Fruit fly (Drosophila melanogaster) whole organism, embryonic: ENCODE results near the gene CG16789.

Experiments used
- Antp ChIP-seq: fragments of 200-800 bp; sonication (Bioruptor generic); optimal IDR thresholded peaks from 3 replicates; lab custom pipeline; 2016; ENCODE audit warnings: missing biosample characterization, missing genetic modification characterization
- CG11398 ChIP-seq: fragments of 200-800 bp; sonication (Bioruptor generic); optimal IDR thresholded peaks from 2 replicates; lab custom pipeline; 2016; ENCODE audit warnings: missing biosample characterization, missing genetic modification characterization
- CG12071 ChIP-seq: fragments of 200-800 bp; sonication (Bioruptor generic); optimal IDR thresholded peaks from 3 replicates; lab custom pipeline; 2018; ENCODE audit warnings: missing biosample characterization, mild to moderate bottlenecking, missing genetic modification characterization
- CG12104 ChIP-seq: fragments of 200-800 bp; sonication (Bioruptor generic); optimal IDR thresholded peaks from 3 replicates; lab custom pipeline; 2016; ENCODE audit warnings: missing biosample characterization, missing genetic modification characterization
- CG12219 ChIP-seq: fragments of 200-800 bp; sonication (Bioruptor generic); optimal IDR thresholded peaks from 3 replicates; lab custom pipeline; 2018; ENCODE audit warnings: missing biosample characterization, mild to moderate bottlenecking, missing genetic modification characterization
- CG12659 ChIP-seq: fragments of 200-800 bp; sonication (Bioruptor generic); optimal IDR thresholded peaks from 3 replicates; lab custom pipeline; 2017; ENCODE audit warnings: mild to moderate bottlenecking, missing biosample characterization, missing genetic modification reagents, missing genetic modification characterization
- CG12769 ChIP-seq: fragments of 200-800 bp; sonication (Bioruptor generic); optimal IDR thresholded peaks from 2 replicates; lab custom pipeline; 2019; ENCODE audit warnings: missing biosample characterization, mild to moderate bottlenecking, missing genetic modification characterization, moderate library complexity
- CG15011 ChIP-seq: fragments of 200-800 bp; sonication (Bioruptor generic); optimal IDR thresholded peaks from 3 replicates; lab custom pipeline; 2018; ENCODE audit warnings: missing biosample characterization, mild to moderate bottlenecking, missing genetic modification characterization
- CG15514 ChIP-seq: fragments of 200-800 bp; sonication (Bioruptor generic); optimal IDR thresholded peaks from 3 replicates; lab custom pipeline; 2017; ENCODE audit warnings: missing biosample characterization, missing genetic modification characterization, mild to moderate bottlenecking, moderate library complexity, missing genetic modification reagents
- CG1603 ChIP-seq: fragments of 200-800 bp; sonication (Bioruptor generic); optimal IDR thresholded peaks from 2 replicates; lab custom pipeline; 2019; ENCODE audit warnings: missing biosample characterization, mild to moderate bottlenecking, missing genetic modification characterization, moderate library complexity
- CG16863 ChIP-seq: fragments of 200-800 bp; sonication (Bioruptor generic); optimal IDR thresholded peaks from 3 replicates; lab custom pipeline; 2016; ENCODE audit warnings: missing biosample characterization, missing genetic modification characterization
- CG2120 ChIP-seq: fragments of 200-800 bp; sonication (Bioruptor generic); optimal IDR thresholded peaks from 3 replicates; lab custom pipeline; 2016; ENCODE audit warnings: missing biosample characterization, missing genetic modification characterization
- CG2199 ChIP-seq: fragments of 200-800 bp; sonication (Bioruptor generic); IDR thresholded peaks from 3 replicates; pipeline ENCODE4 v1.3.6; 2022; ENCODE audit warnings: missing biosample characterization, missing genetic modification characterization
- CG31365 ChIP-seq: fragments of 200-800 bp; sonication (Bioruptor generic); optimal IDR thresholded peaks from 2 replicates; lab custom pipeline; 2018; ENCODE audit warnings: missing biosample characterization, mild to moderate bottlenecking, missing genetic modification characterization
- CG3281 ChIP-seq: fragments of 200-800 bp; sonication (Bioruptor generic); optimal IDR thresholded peaks from 3 replicates; lab custom pipeline; 2017; ENCODE audit warnings: missing biosample characterization, mild to moderate bottlenecking, missing genetic modification characterization
- CG3407 ChIP-seq: fragments of 200-800 bp; sonication (Bioruptor generic); optimal IDR thresholded peaks from 2 replicates; lab custom pipeline; 2018; ENCODE audit warnings: missing biosample characterization, mild to moderate bottlenecking, missing genetic modification characterization
- CG4328 ChIP-seq: fragments of 200-800 bp; sonication (Bioruptor generic); optimal IDR thresholded peaks from 3 replicates; lab custom pipeline; 2017; ENCODE audit warnings: missing biosample characterization, missing genetic modification reagents, missing genetic modification characterization
- CG5180 ChIP-seq: fragments of 200-800 bp; sonication (Bioruptor generic); optimal IDR thresholded peaks from 3 replicates; lab custom pipeline; 2017; ENCODE audit warnings: missing biosample characterization, missing genetic modification characterization, mild to moderate bottlenecking, moderate library complexity, missing genetic modification reagents
- CG6765 ChIP-seq: fragments of 200-800 bp; sonication (Bioruptor generic); optimal IDR thresholded peaks from 3 replicates; lab custom pipeline; 2017; ENCODE audit warnings: missing biosample characterization, mild to moderate bottlenecking, missing genetic modification characterization
- CG7786 ChIP-seq: fragments of 200-800 bp; sonication (Bioruptor generic); optimal IDR thresholded peaks from 2 replicates; lab custom pipeline; 2016; ENCODE audit warnings: missing biosample characterization, missing genetic modification characterization
- CG8089 ChIP-seq: fragments of 200-800 bp; sonication (Bioruptor generic); optimal IDR thresholded peaks from 3 replicates; lab custom pipeline; 2016; ENCODE audit warnings: missing biosample characterization, missing genetic modification characterization
- CG8924 ChIP-seq: fragments of 200-800 bp; optimal IDR thresholded peaks from 3 replicates; lab custom pipeline; 2019; ENCODE audit warnings: missing biosample characterization, mild to moderate bottlenecking, missing genetic modification characterization, moderate library complexity
- CG9437 ChIP-seq: fragments of 200-800 bp; sonication (Bioruptor generic); optimal IDR thresholded peaks from 2 replicates; lab custom pipeline; 2018; ENCODE audit warnings: missing biosample characterization, mild to moderate bottlenecking, missing genetic modification characterization
- CG9727 ChIP-seq: fragments of 200-800 bp; sonication (Bioruptor generic); optimal IDR thresholded peaks from 3 replicates; lab custom pipeline; 2017; ENCODE audit warnings: missing biosample characterization, mild to moderate bottlenecking, missing genetic modification characterization
- D ChIP-seq, 2 experiments: fragments of 200-800 bp in 1 of 2; fragments of >200 bp in 1 of 2; sonication (Bioruptor generic) in 1 of 2; optimal IDR thresholded peaks; 2 replicates in 1 of 2; 3 replicates in 1 of 2; lab custom pipeline; 2017; ENCODE audit warnings: mild to moderate bottlenecking in 1 of 2, missing biosample characterization in 1 of 2, missing genetic modification characterization in 1 of 2, missing genetic modification reagents in 1 of 2
- HHEX ChIP-seq: fragments of 200-800 bp; sonication (Bioruptor generic); optimal IDR thresholded peaks from 3 replicates; lab custom pipeline; 2017; ENCODE audit warnings: missing biosample characterization, mild to moderate bottlenecking, missing genetic modification characterization, missing genetic modification reagents
- Hmx ChIP-seq: fragments of 200-800 bp; sonication (Bioruptor generic); optimal IDR thresholded peaks from 2 replicates; lab custom pipeline; 2016; ENCODE audit warnings: missing biosample characterization, missing genetic modification characterization
- Meics ChIP-seq: fragments of 200-800 bp; sonication (Bioruptor generic); optimal IDR thresholded peaks from 2 replicates; lab custom pipeline; 2017; ENCODE audit warnings: missing biosample characterization, mild to moderate bottlenecking, missing genetic modification characterization
- PHDP ChIP-seq: fragments of 200-800 bp; sonication (Bioruptor generic); optimal IDR thresholded peaks from 3 replicates; lab custom pipeline; 2018; ENCODE audit warnings: missing biosample characterization, mild to moderate bottlenecking, missing genetic modification characterization, moderate library complexity
- caup ChIP-seq: fragments of 200-800 bp; sonication (Bioruptor generic); optimal IDR thresholded peaks from 3 replicates; lab custom pipeline; 2017; ENCODE audit warnings: missing biosample characterization, mild to moderate bottlenecking, missing genetic modification characterization, moderate library complexity; ENCODE audit not compliant: severe bottlenecking
- chn ChIP-seq: fragments of 200-800 bp; sonication (Bioruptor generic); optimal IDR thresholded peaks from 2 replicates; lab custom pipeline; 2016; ENCODE audit warnings: missing biosample characterization, missing genetic modification characterization
- en ChIP-seq: fragments of 200-800 bp; sonication (Bioruptor generic); optimal IDR thresholded peaks from 2 replicates; lab custom pipeline; 2016; ENCODE audit warnings: missing biosample characterization, missing genetic modification characterization
- ewg ChIP-seq: fragments of 200-800 bp; sonication (Bioruptor generic); optimal IDR thresholded peaks from 3 replicates; lab custom pipeline; 2017; ENCODE audit warnings: mild to moderate bottlenecking, missing biosample characterization, missing genetic modification reagents, missing genetic modification characterization
- fd64A ChIP-seq: fragments of 200-800 bp; sonication (Bioruptor generic); optimal IDR thresholded peaks from 3 replicates; lab custom pipeline; 2018; ENCODE audit warnings: missing biosample characterization, mild to moderate bottlenecking, missing genetic modification characterization
- gcm ChIP-seq: fragments of 200-800 bp; sonication (Bioruptor generic); optimal IDR thresholded peaks from 2 replicates; lab custom pipeline; 2019; ENCODE audit warnings: missing biosample characterization, mild to moderate bottlenecking, missing genetic modification characterization, moderate library complexity
- grau ChIP-seq: fragments of 200-800 bp; optimal IDR thresholded peaks from 3 replicates; lab custom pipeline; 2019; ENCODE audit warnings: missing biosample characterization, mild to moderate bottlenecking, missing genetic modification characterization, moderate library complexity
- gro ChIP-seq: fragments of 200-800 bp; sonication (Bioruptor generic); optimal IDR thresholded peaks from 2 replicates; lab custom pipeline; 2016; ENCODE audit warnings: missing biosample characterization, missing genetic modification characterization
- kah ChIP-seq: fragments of 200-800 bp; sonication (Bioruptor generic); optimal IDR thresholded peaks from 2 replicates; lab custom pipeline; 2018; ENCODE audit warnings: missing biosample characterization, mild to moderate bottlenecking, missing genetic modification characterization
- kni ChIP-seq: fragments of 200-800 bp; sonication (Bioruptor generic); optimal IDR thresholded peaks from 3 replicates; lab custom pipeline; 2017; ENCODE audit warnings: mild to moderate bottlenecking, missing biosample characterization, missing genetic modification reagents, missing genetic modification characterization
- lilli ChIP-seq: fragments of 200-800 bp; sonication (Bioruptor generic); optimal IDR thresholded peaks from 3 replicates; lab custom pipeline; 2016; ENCODE audit warnings: missing biosample characterization, missing genetic modification characterization
- org-1 ChIP-seq: fragments of 200-800 bp; sonication (Bioruptor generic); optimal IDR thresholded peaks from 2 replicates; lab custom pipeline; 2017; ENCODE audit warnings: missing biosample characterization, missing genetic modification characterization
- pb ChIP-seq: fragments of 200-800 bp; sonication (Bioruptor generic); optimal IDR thresholded peaks from 3 replicates; lab custom pipeline; 2016; ENCODE audit warnings: missing biosample characterization, missing genetic modification characterization
- pzg ChIP-seq: fragments of 200-800 bp; sonication (Bioruptor generic); optimal IDR thresholded peaks from 3 replicates; lab custom pipeline; 2018; ENCODE audit warnings: missing biosample characterization, mild to moderate bottlenecking, missing genetic modification characterization, moderate library complexity
- ro ChIP-seq: fragments of 200-800 bp; sonication (Bioruptor generic); IDR thresholded peaks from 2 replicates; pipeline ENCODE4 v1.3.6; 2022; ENCODE audit warnings: missing biosample characterization, missing genetic modification characterization
- sd ChIP-seq: fragments of 200-800 bp; sonication (Bioruptor generic); optimal IDR thresholded peaks from 3 replicates; lab custom pipeline; 2018; ENCODE audit warnings: missing biosample characterization, mild to moderate bottlenecking, missing genetic modification characterization, moderate library complexity
- sens-2 ChIP-seq: fragments of 200-800 bp; sonication (Bioruptor generic); IDR thresholded peaks from 2 replicates; pipeline ENCODE4 v1.3.6; 2022; ENCODE audit warnings: missing biosample characterization, missing genetic modification characterization
- sima ChIP-seq: fragments of 200-800 bp; sonication (Bioruptor generic); optimal IDR thresholded peaks from 2 replicates; lab custom pipeline; 2016; ENCODE audit warnings: missing biosample characterization, missing genetic modification characterization
- so ChIP-seq: fragments of 200-800 bp; sonication (Bioruptor generic); IDR thresholded peaks from 3 replicates; pipeline ENCODE4 v1.3.6; 2022; ENCODE audit warnings: missing biosample characterization, missing genetic modification characterization
- zf30C ChIP-seq: fragments of 200-800 bp; sonication (Bioruptor generic); optimal IDR thresholded peaks from 3 replicates; lab custom pipeline; 2018; ENCODE audit warnings: missing biosample characterization, mild to moderate bottlenecking, missing genetic modification characterization

The CG16789 gene

DNA sequence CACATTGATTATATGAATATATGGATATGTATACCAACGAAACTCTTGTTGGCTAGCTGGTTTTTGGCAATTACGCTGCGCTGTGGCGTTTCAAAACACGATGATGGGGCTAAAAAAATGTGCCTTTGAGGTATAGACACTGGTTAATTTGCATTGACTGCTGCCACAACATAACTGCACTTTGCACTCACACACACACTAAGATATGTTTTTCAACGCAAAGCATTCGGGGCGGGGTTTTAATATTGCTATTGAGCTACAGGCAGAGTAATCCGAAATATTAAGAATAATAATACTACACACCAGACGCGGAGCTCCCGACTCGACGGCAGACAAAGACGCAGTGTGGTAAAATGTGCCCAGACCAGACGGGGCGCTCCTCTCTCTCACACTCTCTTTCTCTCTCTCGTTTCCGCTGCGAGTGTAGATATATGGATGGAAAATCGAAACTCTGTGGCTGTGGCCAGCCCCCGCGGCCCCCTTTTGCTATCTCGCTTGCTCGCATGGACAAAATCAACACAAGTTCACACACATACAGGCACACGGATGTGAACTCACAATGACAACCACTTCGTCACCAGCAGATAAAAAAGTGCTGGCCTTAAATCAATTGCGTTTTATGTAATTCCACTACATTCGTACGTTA is 14.9 kb upstream of the CG16789 start (continued):
- TF ChIP-seq kah (GFP tag; lab: Kevin White, UChicago), result peak; percentile 96
- peak; percentile 72 for TF ChIP-seq CG15514 (GFP tag; lab: Kevin White, UChicago)
- TF ChIP-seq CG3281 (GFP tag; lab: Kevin White, UChicago), result peak; percentile 63
- no peak for TF ChIP-seq CG16863 (GFP tag; lab: Kevin White, UChicago)
- TF ChIP-seq CG12219 (GFP tag; lab: Kevin White, UChicago), result peak; percentile 62
- TF ChIP-seq CG6765, result peak; percentile 82
- TF ChIP-seq CG9437 (GFP tag; lab: Kevin White, UChicago), result peak; percentile 23
- peak; percentile 70 for TF ChIP-seq HHEX
- TF ChIP-seq gcm (GFP tag; lab: Kevin White, UChicago), result peak; percentile 68
- TF ChIP-seq CG15011 (GFP tag; lab: Kevin White, UChicago), result peak; percentile 19
- peak; percentile 11 for TF ChIP-seq ewg (GFP tag; lab: Kevin White, UChicago)
- TF ChIP-seq CG31365 (tag; lab: Kevin White, UChicago), result peak; percentile 63
- TF ChIP-seq D (optimal IDR thresholded peaks at IDR 0.05; lab: Kevin White, UChicago), result peak; percentile 59
- TF ChIP-seq D (GFP tag; optimal IDR thresholded peaks at IDR 0.05; lab: Kevin White, UChicago), result peak; percentile 8
- TF ChIP-seq pb, result peak; percentile 38
- peak; percentile 56 for TF ChIP-seq CG4328 (GFP tag; lab: Kevin White, UChicago)
- TF ChIP-seq Antp (GFP tag; lab: Kevin White, UChicago), result peak; percentile 13
- peak; percentile 49 for TF ChIP-seq pzg (GFP tag; lab: Kevin White, UChicago)
- TF ChIP-seq sima (GFP tag; lab: Kevin White, UChicago), result no peak
- TF ChIP-seq caup (GFP tag; lab: Kevin White, UChicago), result peak; percentile 87
- TF ChIP-seq zf30C (GFP tag; lab: Kevin White, UChicago), result peak; percentile 0
- peak; percentile 66 for TF ChIP-seq gro (GFP tag; lab: Kevin White, UChicago)
- peak; percentile 79 for TF ChIP-seq kni
- peak; percentile 51 for TF ChIP-seq sd (tag; lab: Kevin White, UChicago)
- TF ChIP-seq ro (GFP tag; lab: Robert Waterston, UW), result no peak
- peak; percentile 27 for TF ChIP-seq en
- peak; percentile 80 for TF ChIP-seq CG12769 (tag; lab: Kevin White, UChicago)
- TF ChIP-seq CG9727, result peak; percentile 20
- TF ChIP-seq so (GFP tag; lab: Robert Waterston, UW), result no peak
- TF ChIP-seq lilli (GFP tag; lab: Kevin White, UChicago), result peak; percentile 25
- no peak for TF ChIP-seq grau
- no peak for TF ChIP-seq CG2199 (GFP tag; lab: Robert Waterston, UW)
- TF ChIP-seq chn, result peak; percentile 76
- TF ChIP-seq PHDP, result no peak
- TF ChIP-seq fd64A (GFP tag; lab: Kevin White, UChicago), result peak; percentile 65
- TF ChIP-seq CG1603 (tag; lab: Kevin White, UChicago), result peak; percentile 48
- peak; percentile 32 for TF ChIP-seq CG8089 (GFP tag; lab: Kevin White, UChicago)
- no peak for TF ChIP-seq Hmx (GFP tag; lab: Kevin White, UChicago)
- TF ChIP-seq CG12659 (GFP tag; lab: Kevin White, UChicago), result peak; percentile 43
- peak; percentile 21 for TF ChIP-seq CG2120 (GFP tag; lab: Kevin White, UChicago)
- TF ChIP-seq CG11398 (GFP tag; lab: Kevin White, UChicago), result peak; percentile 63
- TF ChIP-seq CG7786 (GFP tag; lab: Kevin White, UChicago), result no peak
- TF ChIP-seq org-1 (GFP tag; lab: Kevin White, UChicago), result peak; percentile 25
- peak; percentile 64 for TF ChIP-seq Meics (GFP tag; lab: Kevin White, UChicago)
- no peak for TF ChIP-seq sens-2 (GFP tag; lab: Robert Waterston, UW)
- peak; percentile 84 for TF ChIP-seq CG12071 (GFP tag; lab: Kevin White, UChicago)
- TF ChIP-seq CG12104 (GFP tag; lab: Kevin White, UChicago), result no peak
- peak; percentile 59 for TF ChIP-seq CG5180 (GFP tag; lab: Kevin White, UChicago)
- no peak for TF ChIP-seq CG3407 (GFP tag; lab: Kevin White, UChicago)
- TF ChIP-seq CG8924, result peak; percentile 53
